Fruit fly (Drosophila melanogaster) whole organism, embryonic: ENCODE measurements around the gene Elal.

Experiments
- Atf3 ChIP-seq: fragments of 200-800 bp; sonication (Bioruptor generic); optimal IDR thresholded peaks from 3 replicates; lab custom pipeline; 2016; ENCODE audit warnings: missing biosample characterization, missing genetic modification characterization
- BEAF-32 ChIP-seq: fragments of 200-800 bp; sonication (Bioruptor generic); optimal IDR thresholded peaks from 3 replicates; lab custom pipeline; 2017; ENCODE audit warnings: missing biosample characterization, missing genetic modification characterization, mild to moderate bottlenecking, moderate library complexity, missing genetic modification reagents
- BtbVII ChIP-seq: fragments of 200-800 bp; sonication (Bioruptor generic); optimal IDR thresholded peaks from 3 replicates; lab custom pipeline; 2017; ENCODE audit warnings: missing biosample characterization, mild to moderate bottlenecking, missing genetic modification characterization
- Bteb2 ChIP-seq: fragments of 200-800 bp; sonication (Bioruptor generic); optimal IDR thresholded peaks from 2 replicates; lab custom pipeline; 2016; ENCODE audit warnings: missing biosample characterization, missing genetic modification characterization
- CG11085 ChIP-seq: fragments of 200-800 bp; sonication (Bioruptor generic); IDR thresholded peaks from 2 replicates; pipeline ENCODE4 v1.3.6; 2022; ENCODE audit warnings: missing biosample characterization, missing genetic modification characterization
- CG11247 ChIP-seq: fragments of 200-800 bp; sonication (Bioruptor generic); IDR thresholded peaks from 2 replicates; pipeline ENCODE4 v1.3.6; 2022; ENCODE audit warnings: missing biosample characterization, missing genetic modification characterization
- CG17802 ChIP-seq: fragments of 200-800 bp; sonication (Bioruptor generic); optimal IDR thresholded peaks from 2 replicates; lab custom pipeline; 2018; ENCODE audit warnings: missing biosample characterization, mild to moderate bottlenecking, missing genetic modification characterization, moderate library complexity
- CG17829 ChIP-seq: fragments of 200-800 bp; optimal IDR thresholded peaks from 2 replicates; lab custom pipeline; 2019; ENCODE audit warnings: missing biosample characterization, mild to moderate bottlenecking, missing genetic modification characterization, moderate library complexity
- CG1792 ChIP-seq: fragments of 200-800 bp; sonication (Bioruptor generic); optimal IDR thresholded peaks from 2 replicates; lab custom pipeline; 2016; ENCODE audit warnings: missing biosample characterization, missing genetic modification characterization
- CG2116 ChIP-seq: fragments of 200-800 bp; sonication (Bioruptor generic); optimal IDR thresholded peaks from 3 replicates; lab custom pipeline; 2018; ENCODE audit warnings: missing biosample characterization, mild to moderate bottlenecking, missing genetic modification characterization
- CG2129 ChIP-seq: fragments of 200-800 bp; sonication (Bioruptor generic); IDR thresholded peaks from 2 replicates; pipeline ENCODE4 v1.3.6; 2022; ENCODE audit warnings: missing biosample characterization, missing genetic modification characterization; ENCODE audit not compliant: partially characterized antibody
- CG2875 ChIP-seq: fragments of 200-800 bp; sonication (Bioruptor generic); optimal IDR thresholded peaks from 2 replicates; lab custom pipeline; 2017; ENCODE audit warnings: missing biosample characterization, mild to moderate bottlenecking, missing genetic modification characterization, missing genetic modification reagents
- CG31365 ChIP-seq: fragments of 200-800 bp; sonication (Bioruptor generic); optimal IDR thresholded peaks from 2 replicates; lab custom pipeline; 2018; ENCODE audit warnings: missing biosample characterization, mild to moderate bottlenecking, missing genetic modification characterization
- CG31388 ChIP-seq: fragments of 200-800 bp; sonication (Bioruptor generic); optimal IDR thresholded peaks from 2 replicates; lab custom pipeline; 2016; ENCODE audit warnings: missing biosample characterization, missing genetic modification characterization
- CG34376 ChIP-seq: fragments of 200-800 bp; sonication (Bioruptor generic); optimal IDR thresholded peaks from 2 replicates; lab custom pipeline; 2018; ENCODE audit warnings: missing biosample characterization, mild to moderate bottlenecking, missing genetic modification characterization
- CG3838 ChIP-seq: fragments of 200-800 bp; sonication (Bioruptor generic); optimal IDR thresholded peaks from 3 replicates; lab custom pipeline; 2016; ENCODE audit warnings: missing biosample characterization, missing genetic modification characterization
- CG3847 ChIP-seq: fragments of 200-800 bp; sonication (Bioruptor generic); IDR thresholded peaks from 2 replicates; pipeline ENCODE4 v1.3.6; 2022; ENCODE audit warnings: missing biosample characterization, missing genetic modification characterization
- CG43689 ChIP-seq: fragments of 200-800 bp; sonication (Bioruptor generic); IDR thresholded peaks from 2 replicates; pipeline ENCODE4 v1.3.6; 2022; ENCODE audit warnings: missing biosample characterization, missing genetic modification characterization
- CG4707 ChIP-seq: fragments of 200-800 bp; sonication (Bioruptor generic); optimal IDR thresholded peaks from 2 replicates; lab custom pipeline; 2018; ENCODE audit warnings: missing biosample characterization, mild to moderate bottlenecking, missing genetic modification characterization, moderate library complexity
- CG6791 ChIP-seq: fragments of 200-800 bp; sonication (Bioruptor generic); IDR thresholded peaks from 3 replicates; pipeline ENCODE4 v1.3.6; 2022; ENCODE audit warnings: missing biosample characterization, missing genetic modification characterization; ENCODE audit not compliant: partially characterized antibody
- CG7963 ChIP-seq: fragments of 200-800 bp; sonication (Bioruptor generic); IDR thresholded peaks from 3 replicates; pipeline ENCODE4 v1.3.6; 2022; ENCODE audit warnings: missing biosample characterization, missing genetic modification characterization; ENCODE audit not compliant: partially characterized antibody
- CG8765 ChIP-seq: fragments of 200-800 bp; sonication (Bioruptor generic); IDR thresholded peaks from 2 replicates; pipeline ENCODE4 v1.3.6; 2022; ENCODE audit warnings: missing biosample characterization, missing genetic modification characterization
- CG8944 ChIP-seq: fragments of 200-800 bp; sonication (Bioruptor generic); optimal IDR thresholded peaks from 3 replicates; lab custom pipeline; 2016; ENCODE audit warnings: missing biosample characterization, missing genetic modification characterization
- CG9932 ChIP-seq: fragments of 200-800 bp; sonication (Bioruptor generic); IDR thresholded peaks from 2 replicates; pipeline ENCODE4 v1.3.6; 2022; ENCODE audit warnings: missing biosample characterization, missing genetic modification characterization
- Chrac-16 ChIP-seq: fragments of 200-800 bp; sonication (Bioruptor generic); optimal IDR thresholded peaks from 3 replicates; lab custom pipeline; 2016; ENCODE audit warnings: missing biosample characterization, missing genetic modification characterization
- Dp ChIP-seq: fragments of 200-800 bp; sonication (Bioruptor generic); optimal IDR thresholded peaks from 2 replicates; lab custom pipeline; 2018; ENCODE audit warnings: missing biosample characterization, mild to moderate bottlenecking, missing genetic modification characterization, moderate library complexity
- Eip74EF ChIP-seq, 2 experiments: fragments of 200-800 bp in 1 of 2; fragments of >200 bp in 1 of 2; sonication (Bioruptor generic) in 1 of 2; optimal IDR thresholded peaks; 2 replicates each; lab custom pipeline; 2017 to 2019; ENCODE audit warnings: missing biosample characterization in 2 of 2, missing genetic modification characterization in 2 of 2, mild to moderate bottlenecking in 1 of 2, moderate library complexity in 1 of 2
- Mes4 ChIP-seq: fragments of 200-800 bp; sonication (Bioruptor generic); optimal IDR thresholded peaks from 2 replicates; lab custom pipeline; 2016; ENCODE audit warnings: missing biosample characterization, missing genetic modification characterization
- NFAT ChIP-seq: fragments of 200-800 bp; sonication (Bioruptor generic); IDR thresholded peaks from 2 replicates; pipeline ENCODE4 v1.3.6; 2022; ENCODE audit warnings: missing biosample characterization, missing genetic modification characterization
- Six4 ChIP-seq: fragments of 200-800 bp; sonication (Bioruptor generic); optimal IDR thresholded peaks from 2 replicates; lab custom pipeline; 2016; ENCODE audit warnings: missing biosample characterization, missing genetic modification characterization
- Usf ChIP-seq: fragments of 200-800 bp; sonication (Bioruptor generic); optimal IDR thresholded peaks from 2 replicates; lab custom pipeline; 2017; ENCODE audit warnings: missing genotype, missing biosample characterization, missing genetic modification characterization
- YL-1 ChIP-seq: fragments of 200-800 bp; sonication (Bioruptor generic); optimal IDR thresholded peaks from 3 replicates; lab custom pipeline; 2017; ENCODE audit warnings: missing biosample characterization, mild to moderate bottlenecking, missing genetic modification characterization
- ara ChIP-seq: fragments of 200-800 bp; sonication (Bioruptor generic); IDR thresholded peaks from 2 replicates; pipeline ENCODE4 v1.3.6; 2022; ENCODE audit warnings: missing biosample characterization, missing genetic modification characterization
- bigmax ChIP-seq: fragments of 200-800 bp; sonication (Bioruptor generic); optimal IDR thresholded peaks from 2 replicates; lab custom pipeline; 2018; ENCODE audit warnings: missing biosample characterization, mild to moderate bottlenecking, missing genetic modification characterization
- bowl ChIP-seq: fragments of 200-800 bp; sonication (Bioruptor generic); IDR thresholded peaks from 2 replicates; pipeline ENCODE4 v1.3.6; 2022; ENCODE audit warnings: missing biosample characterization, missing genetic modification characterization
- chif ChIP-seq, 2 experiments: fragments of 200-800 bp; sonication (Bioruptor generic); optimal IDR thresholded peaks; 3 replicates each; lab custom pipeline; 2016; ENCODE audit warnings: missing biosample characterization in 2 of 2, missing genetic modification characterization in 2 of 2
- gcm2 ChIP-seq: fragments of 200-800 bp; sonication (Bioruptor generic); optimal IDR thresholded peaks from 2 replicates; lab custom pipeline; 2016; ENCODE audit warnings: missing biosample characterization, missing genetic modification characterization
- insv ChIP-seq, 2 experiments: fragments of 200-800 bp; sonication (Bioruptor generic); optimal IDR thresholded peaks; 3 replicates each; lab custom pipeline; 2016 to 2018; ENCODE audit warnings: missing biosample characterization in 2 of 2, missing genetic modification characterization in 2 of 2
- kni ChIP-seq: fragments of 200-800 bp; sonication (Bioruptor generic); optimal IDR thresholded peaks from 3 replicates; lab custom pipeline; 2017; ENCODE audit warnings: mild to moderate bottlenecking, missing biosample characterization, missing genetic modification reagents, missing genetic modification characterization
- knrl ChIP-seq: fragments of 200-800 bp; sonication (Bioruptor generic); IDR thresholded peaks from 3 replicates; pipeline ENCODE4 v1.3.6; 2022; ENCODE audit warnings: missing biosample characterization, missing genetic modification characterization; ENCODE audit not compliant: partially characterized antibody
- mam ChIP-seq: fragments of 200-800 bp; sonication (Bioruptor generic); optimal IDR thresholded peaks from 3 replicates; lab custom pipeline; 2016; ENCODE audit warnings: missing biosample characterization, missing genetic modification characterization
- odd ChIP-seq: fragments of 200-800 bp; sonication (Bioruptor generic); optimal IDR thresholded peaks from 2 replicates; lab custom pipeline; 2017; ENCODE audit warnings: missing biosample characterization, mild to moderate bottlenecking, missing genetic modification characterization
- sens-2 ChIP-seq: fragments of 200-800 bp; sonication (Bioruptor generic); IDR thresholded peaks from 2 replicates; pipeline ENCODE4 v1.3.6; 2022; ENCODE audit warnings: missing biosample characterization, missing genetic modification characterization
- slp2 ChIP-seq: fragments of 200-800 bp; sonication (Bioruptor generic); optimal IDR thresholded peaks from 2 replicates; lab custom pipeline; 2016; ENCODE audit warnings: missing biosample characterization, missing genetic modification characterization
- toy ChIP-seq: fragments of 200-800 bp; sonication (Bioruptor generic); IDR thresholded peaks from 2 replicates; pipeline ENCODE4 v1.3.6; 2022; ENCODE audit warnings: missing biosample characterization, missing genetic modification characterization
- trem ChIP-seq: fragments of 200-800 bp; optimal IDR thresholded peaks from 3 replicates; lab custom pipeline; 2019; ENCODE audit warnings: missing biosample characterization, mild to moderate bottlenecking, missing genetic modification characterization, moderate library complexity
- vnd ChIP-seq: fragments of 200-800 bp; sonication (Bioruptor generic); IDR thresholded peaks from 3 replicates; pipeline ENCODE4 v1.3.6; 2022; ENCODE audit warnings: missing biosample characterization, missing genetic modification characterization; ENCODE audit not compliant: partially characterized antibody
- wdn ChIP-seq: fragments of 200-800 bp; sonication (Bioruptor generic); IDR thresholded peaks from 2 replicates; pipeline ENCODE4 v1.3.6; 2022; ENCODE audit warnings: missing biosample characterization, missing genetic modification characterization
- wek ChIP-seq: fragments of 200-800 bp; sonication (Bioruptor generic); optimal IDR thresholded peaks from 3 replicates; lab custom pipeline; 2018; ENCODE audit warnings: missing biosample characterization, mild to moderate bottlenecking, missing genetic modification characterization, moderate library complexity
- zen2 ChIP-seq: fragments of 200-800 bp; sonication (Bioruptor generic); IDR thresholded peaks from 3 replicates; pipeline ENCODE4 v1.3.6; 2022; ENCODE audit warnings: missing biosample characterization, missing genetic modification characterization; ENCODE audit not compliant: partially characterized antibody

Elal gene

DNA sequence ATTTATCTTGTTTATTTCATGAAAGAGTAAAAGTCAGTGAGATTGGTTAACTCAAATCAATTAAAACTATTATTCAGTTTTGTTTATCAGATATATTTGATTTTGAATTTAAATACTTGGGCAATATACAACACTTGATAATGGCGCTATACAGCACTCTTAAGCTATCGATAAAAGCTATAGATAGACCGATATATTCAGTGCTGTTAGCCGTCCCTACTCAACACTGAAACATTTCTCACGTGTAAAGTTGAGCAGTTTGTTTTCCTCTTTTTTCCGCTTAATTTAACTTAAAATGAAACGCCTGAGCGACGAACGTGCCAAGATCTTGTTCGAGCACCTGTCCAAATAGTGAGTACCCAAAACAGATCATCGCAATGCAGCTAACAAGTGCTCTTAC lies 14.7 kb upstream of the Elal start, which contains the start of gene CG7006 (continued):
- TF ChIP-seq kni (GFP tag; lab: Kevin White, UChicago), result no peak
- peak; percentile 33 for TF ChIP-seq CG34376 (GFP tag; lab: Kevin White, UChicago)
- peak; percentile 67 for TF ChIP-seq CG2116 (GFP tag; lab: Kevin White, UChicago)
- peak; percentile 45 for TF ChIP-seq YL-1 (GFP tag; lab: Kevin White, UChicago)
- no peak for TF ChIP-seq CG3838 (GFP tag; lab: Kevin White, UChicago)
- TF ChIP-seq CG6791 (GFP tag; lab: Robert Waterston, UW), result peak; percentile 88
- TF ChIP-seq odd, result no peak
- no peak for TF ChIP-seq wek (GFP tag; lab: Kevin White, UChicago)
- TF ChIP-seq gcm2 (GFP tag; lab: Kevin White, UChicago), result peak; percentile 22
- TF ChIP-seq CG11085, result peak; percentile 66
- TF ChIP-seq trem (tag; lab: Kevin White, UChicago), result peak; percentile 74
- TF ChIP-seq ara (GFP tag; lab: Robert Waterston, UW), result peak; percentile 39; the same call in 1 of the 2 replicates
- TF ChIP-seq CG7963 (GFP tag; lab: Robert Waterston, UW), result peak; percentile 28; the same call in 2 of the 3 replicates
- no peak for TF ChIP-seq CG8765 (GFP tag; lab: Robert Waterston, UW)
- peak; percentile 91 for TF ChIP-seq mam (GFP tag; lab: Kevin White, UChicago)
- TF ChIP-seq CG4707 (GFP tag; lab: Kevin White, UChicago), result no peak
- no peak for TF ChIP-seq bigmax
- TF ChIP-seq BtbVII, result no peak
- TF ChIP-seq Six4 (GFP tag; lab: Kevin White, UChicago), result peak; percentile 35
- peak; percentile 96 for TF ChIP-seq CG9932
- TF ChIP-seq BEAF-32, result peak; percentile 84
- peak; percentile 78 for TF ChIP-seq knrl
- TF ChIP-seq Atf3 (GFP tag; lab: Kevin White, UChicago), result peak; percentile 48
- TF ChIP-seq Mes4 (GFP tag; lab: Kevin White, UChicago), result peak; percentile 35
- no peak for TF ChIP-seq bowl (GFP tag; lab: Robert Waterston, UW)
- no peak for TF ChIP-seq Eip74EF (GFP tag; optimal IDR thresholded peaks at IDR 0.05; lab: Kevin White, UChicago)
- no peak for TF ChIP-seq CG31365
- peak; percentile 62 for TF ChIP-seq CG17829
- TF ChIP-seq Chrac-16 (GFP tag; lab: Kevin White, UChicago), result peak; percentile 70
- TF ChIP-seq CG8944 (GFP tag; lab: Kevin White, UChicago), result peak; percentile 82
- peak; percentile 70 to 72 for TF ChIP-seq chif (GFP tag; optimal IDR thresholded peaks at IDR 0.05; lab: Kevin White, UChicago)
- TF ChIP-seq CG11247, result peak; percentile 79
- peak; percentile 58 for TF ChIP-seq wdn (GFP tag; lab: Robert Waterston, UW)
- no peak; the same call in 2 of the 3 replicates for TF ChIP-seq zen2
- peak; percentile 98 for TF ChIP-seq Dp (GFP tag; lab: Kevin White, UChicago)
- peak; percentile 72 for TF ChIP-seq CG1792 (GFP tag; lab: Kevin White, UChicago)
- TF ChIP-seq Bteb2 (GFP tag; lab: Kevin White, UChicago), result peak; percentile 81
- no peak for TF ChIP-seq CG43689 (GFP tag; lab: Robert Waterston, UW)
- TF ChIP-seq Usf, result peak; percentile 55
- TF ChIP-seq toy (GFP tag; lab: Robert Waterston, UW), result no peak
- TF ChIP-seq CG17802, result peak; percentile 36
- peak in 1 of 2 experiments; percentile 13 for TF ChIP-seq insv (GFP tag; optimal IDR thresholded peaks at IDR 0.05; lab: Kevin White, UChicago)
- 0 out of 2 replicates have a peak, but pooled peaks have one; percentile 16 for TF ChIP-seq CG2129 (GFP tag; lab: Robert Waterston, UW)
- peak; percentile 60 for TF ChIP-seq slp2 (GFP tag; lab: Kevin White, UChicago)
- TF ChIP-seq sens-2 (GFP tag; lab: Robert Waterston, UW), result no peak
- TF ChIP-seq CG31388 (GFP tag; lab: Kevin White, UChicago), result peak; percentile 1
- TF ChIP-seq vnd, result peak; percentile 55; the same call in 2 of the 3 replicates
- peak; percentile 96 for TF ChIP-seq CG3847
- peak; percentile 94 for TF ChIP-seq NFAT (GFP tag; lab: Robert Waterston, UW)
- no peak for TF ChIP-seq CG2875 (GFP tag; lab: Kevin White, UChicago)
